Fruit fly (Drosophila melanogaster): Measurements from ENCODE around the gene CG10738.

Gene CG10738

dm6 chr3L:13479609-13480240 is 29.2 kb downstream of the CG10738 start (continued):
- peak; percentile 47 for TF ChIP-seq vri (GFP tag; optimal IDR thresholded peaks at IDR 0.05)
- TF ChIP-seq ss (GFP tag; optimal IDR thresholded peaks at IDR 0.05) = peak; percentile 15 to 62
- TF ChIP-seq Blimp-1 (GFP tag; optimal IDR thresholded peaks at IDR 0.05) = no peak
- TF ChIP-seq CG3919 (GFP tag; optimal IDR thresholded peaks at IDR 0.05) = peak; percentile 56
- no peak for TF ChIP-seq CG6854 (GFP tag; optimal IDR thresholded peaks at IDR 0.05)
- peak; percentile 75 for TF ChIP-seq svp (GFP tag)
- TF ChIP-seq spab (GFP tag; optimal IDR thresholded peaks at IDR 0.05) = peak; percentile 15
- TF ChIP-seq eg (GFP tag; IDR thresholded peaks at IDR 0.05) = peak; percentile 15; the same call in 1 of the 3 replicates
- peak; percentile 49 for TF ChIP-seq CG15336 (GFP tag; IDR thresholded peaks at IDR 0.05)

- peak; percentile 38 for TF ChIP-seq esn (GFP tag; optimal IDR thresholded peaks at IDR 0.05)
- TF ChIP-seq Sox14 (GFP tag; optimal IDR thresholded peaks at IDR 0.05) = no peak
- TF ChIP-seq CG15336 (GFP tag; IDR thresholded peaks at IDR 0.05) = peak; percentile 13; the same call in 1 of the 2 replicates
- no peak for TF ChIP-seq CG3919 (GFP tag; optimal IDR thresholded peaks at IDR 0.05)
- no peak for TF ChIP-seq fd85E (GFP tag; optimal IDR thresholded peaks at IDR 0.05)
- TF ChIP-seq CG3032 (tag; optimal IDR thresholded peaks at IDR 0.05) = no peak
- TF ChIP-seq fkh (GFP tag; optimal IDR thresholded peaks at IDR 0.05) = no peak
- TF ChIP-seq CG16779 (tag; optimal IDR thresholded peaks at IDR 0.05) = no peak
- TF ChIP-seq ss (GFP tag; optimal IDR thresholded peaks at IDR 0.05) = peak in 1 of 2 experiments; percentile 38
Observed at dm6 chr3L:13480241-13480627, 29.7 kb downstream of the CG10738 start.

dm6 chr3L:13486041-13486859 is 35.7 kb downstream of the CG10738 start, which contains the start of the genes Abp1 and Tgi:
Gene Abp1 (minus strand): TSS chr3L:13486280.
Gene Tgi (plus strand): TSS chr3L:13486797.
- TF ChIP-seq CG10631 (GFP tag; optimal IDR thresholded peaks at IDR 0.05) = no peak
- peak; percentile 2 for TF ChIP-seq esn (GFP tag; optimal IDR thresholded peaks at IDR 0.05)
- peak; percentile 29 for TF ChIP-seq svp (GFP tag)
- TF ChIP-seq lz (GFP tag; optimal IDR thresholded peaks at IDR 0.05) = peak; percentile 3
- no peak for TF ChIP-seq topi (GFP tag; optimal IDR thresholded peaks at IDR 0.05)
- TF ChIP-seq CG6163 (GFP tag; IDR thresholded peaks at IDR 0.05) = no peak
- peak; percentile 4 for TF ChIP-seq Hr39 (GFP tag; optimal IDR thresholded peaks at IDR 0.05)
- TF ChIP-seq CG16779 (tag; optimal IDR thresholded peaks at IDR 0.05) = no peak
- peak; percentile 57 for TF ChIP-seq Sox14 (GFP tag; optimal IDR thresholded peaks at IDR 0.05)
- no peak for TF ChIP-seq CG10669 (GFP tag; optimal IDR thresholded peaks at IDR 0.05)
- no peak for TF ChIP-seq fd59A (GFP tag; optimal IDR thresholded peaks at IDR 0.05)
- TF ChIP-seq Hr38 (GFP tag; optimal IDR thresholded peaks at IDR 0.05) = no peak
- no peak for TF ChIP-seq net (GFP tag; optimal IDR thresholded peaks at IDR 0.05)
- TF ChIP-seq Blimp-1 (GFP tag; optimal IDR thresholded peaks at IDR 0.05) = no peak
- TF ChIP-seq CG11902 (GFP tag; optimal IDR thresholded peaks at IDR 0.05) = no peak
- no peak for TF ChIP-seq Ets96B (tag; optimal IDR thresholded peaks at IDR 0.05)
- TF ChIP-seq CG3032 (tag; optimal IDR thresholded peaks at IDR 0.05) = no peak
- no peak for TF ChIP-seq CG8119 (GFP tag; IDR thresholded peaks at IDR 0.05)
- no peak for TF ChIP-seq spab (GFP tag; optimal IDR thresholded peaks at IDR 0.05)
- TF ChIP-seq Sox15 (GFP tag; optimal IDR thresholded peaks at IDR 0.05) = no peak
- no peak for TF ChIP-seq Eip75B (GFP tag; optimal IDR thresholded peaks at IDR 0.05)
- no peak for TF ChIP-seq achi (GFP tag; optimal IDR thresholded peaks at IDR 0.05)
- TF ChIP-seq CG3919 (GFP tag; optimal IDR thresholded peaks at IDR 0.05) = no peak
- no peak for TF ChIP-seq Sox102F (GFP tag; optimal IDR thresholded peaks at IDR 0.05)
- TF ChIP-seq CG11294 (GFP tag; IDR thresholded peaks at IDR 0.05) = no peak
- TF ChIP-seq CG6854 (GFP tag; optimal IDR thresholded peaks at IDR 0.05) = peak; percentile 34
- no peak for TF ChIP-seq acj6 (GFP tag; optimal IDR thresholded peaks at IDR 0.05)
- no peak for TF ChIP-seq CG15336 (GFP tag; IDR thresholded peaks at IDR 0.05)
- no peak for TF ChIP-seq pdm3 (GFP tag; optimal IDR thresholded peaks at IDR 0.05)
- TF ChIP-seq CG11762 (GFP tag; optimal IDR thresholded peaks at IDR 0.05; ENCODE audit: insufficient read depth) = no peak
- TF ChIP-seq Met (GFP tag; optimal IDR thresholded peaks at IDR 0.05) = no peak
- no peak for TF ChIP-seq CG8632 (GFP tag; optimal IDR thresholded peaks at IDR 0.05)
- no peak for TF ChIP-seq CG6276 (GFP tag; optimal IDR thresholded peaks at IDR 0.05)
- TF ChIP-seq Gug (GFP tag; IDR thresholded peaks at IDR 0.05) = no peak
- peak; percentile 64 for TF ChIP-seq Eip78C (GFP tag)
- TF ChIP-seq dsx (GFP tag; optimal IDR thresholded peaks at IDR 0.05; ENCODE audit: poor library complexity, severe bottlenecking) = no peak
- TF ChIP-seq CG1621 (tag; optimal IDR thresholded peaks at IDR 0.05) = no peak
- TF ChIP-seq fkh (GFP tag; optimal IDR thresholded peaks at IDR 0.05) = peak; percentile 75
- TF ChIP-seq Smox (GFP tag; optimal IDR thresholded peaks at IDR 0.05) = no peak
- TF ChIP-seq cyc (GFP tag; optimal IDR thresholded peaks at IDR 0.05) = no peak
